Worm (Caenorhabditis elegans) whole organism, midembryonic: ENCODE data around the gene Y57E12AL.1.

Experiments
- T22C8.4 ChIP-seq: fragments of 200-800 bp; sonication (Bioruptor generic); IDR thresholded peaks from 2 replicates; pipeline ENCODE4 v1.3.6; 2022; ENCODE audit warnings: missing genetic modification characterization, missing compliant biosample characterization
- cog-1 ChIP-seq: sonication (generic microtip); optimal IDR thresholded peaks from 2 replicates; lab custom pipeline; 2016; ENCODE audit warnings: missing genetic modification characterization, missing compliant biosample characterization
- flt-1 ChIP-seq: fragments of 200-800 bp; sonication (Bioruptor generic); IDR thresholded peaks from 2 replicates; pipeline ENCODE4 v1.3.6; 2022; ENCODE audit warnings: missing genetic modification characterization, missing compliant biosample characterization
- klf-2 ChIP-seq: fragments of 200-800 bp; sonication (Bioruptor generic); conservative IDR thresholded peaks from 2 replicates; pipeline ENCODE4 v1.3.6; 2022; ENCODE audit warnings: missing genetic modification reagents, missing genetic modification characterization, missing compliant biosample characterization
- med-1 ChIP-seq: sonication (generic microtip); optimal IDR thresholded peaks from 2 replicates; lab custom pipeline; 2017; ENCODE audit warnings: missing genetic modification characterization, mild to moderate bottlenecking, missing compliant biosample characterization, antibody characterized with exemption, missing genetic modification reagents; ENCODE audit not compliant: insufficient read depth
- ref-1 ChIP-seq: fragments of 200-800 bp; sonication (Bioruptor generic); conservative IDR thresholded peaks from 2 replicates; pipeline ENCODE4 v1.3.6; 2022; ENCODE audit warnings: missing genetic modification reagents, missing genetic modification characterization, missing compliant biosample characterization
- tab-1 ChIP-seq: fragments of 200-800 bp; sonication (Bioruptor generic); IDR thresholded peaks from 2 replicates; pipeline ENCODE4 v1.3.6; 2022; ENCODE audit warnings: missing genetic modification characterization, missing compliant biosample characterization
- ztf-23 ChIP-seq: fragments of 200-800 bp; sonication (Bioruptor generic); IDR thresholded peaks from 2 replicates; pipeline ENCODE4 v1.3.6; 2022; ENCODE audit warnings: missing genetic modification reagents, missing genetic modification characterization, missing compliant biosample characterization
- ztf-29 ChIP-seq: fragments of 200-800 bp; sonication (Bioruptor generic); IDR thresholded peaks from 2 replicates; pipeline ENCODE4 v1.3.6; 2022; ENCODE audit warnings: missing genetic modification reagents, missing genetic modification characterization, missing compliant biosample characterization

The Y57E12AL.1 gene

ce11 chrV:7091287-7091686, 31.0 kb downstream of the Y57E12AL.1 start, which contains the start of gene nhr-286:
TSS of gene nhr-286 (minus strand) at chrV:7091610.
- TF ChIP-seq klf-2: no peak

- TF ChIP-seq ref-1 (GFP tag; lab: Robert Waterston, UW) (no peak), T22C8.4 (GFP tag; lab: Robert Waterston, UW) (peak; percentile 38; the same call in 1 of the 2 replicates), klf-2 (no peak), ztf-29 (GFP tag; lab: Robert Waterston, UW) (no peak), ztf-23 (GFP tag; lab: Robert Waterston, UW) (no peak), tab-1 (GFP tag; lab: Robert Waterston, UW) (no peak), med-1 (GFP tag; lab: Kevin White, UChicago) (no peak), cog-1 (tag; lab: Kevin White, UChicago) (no peak)
Measured at ce11 chrV:7093720-7094401, 33.5 kb downstream of the Y57E12AL.1 start, which contains the start of gene nhr-135. TSS of gene nhr-135 (minus strand) at chrV:7093770.

- TF ChIP-seq tab-1 (GFP tag; lab: Robert Waterston, UW) (no peak), cog-1 (tag; lab: Kevin White, UChicago) (no peak), klf-2 (no peak), flt-1 (GFP tag; lab: Robert Waterston, UW) (no peak), T22C8.4 (GFP tag; lab: Robert Waterston, UW) (no peak), ref-1 (GFP tag; lab: Robert Waterston, UW) (no peak), med-1 (GFP tag; lab: Kevin White, UChicago) (no peak), ztf-29 (GFP tag; lab: Robert Waterston, UW) (no peak), ztf-23 (GFP tag; lab: Robert Waterston, UW) (no peak)
Measured at ce11 chrV:7095254-7095990, 35.1 kb downstream of the Y57E12AL.1 start.

ce11 chrV:7096129-7096730, 35.9 kb downstream of the Y57E12AL.1 start:
- TF ChIP-seq T22C8.4 (GFP tag; lab: Robert Waterston, UW): no peak
- TF ChIP-seq klf-2: no peak
- no peak for TF ChIP-seq flt-1 (GFP tag; lab: Robert Waterston, UW)
- TF ChIP-seq tab-1 (GFP tag; lab: Robert Waterston, UW): no peak
- TF ChIP-seq ztf-29 (GFP tag; lab: Robert Waterston, UW): no peak
- no peak for TF ChIP-seq ref-1 (GFP tag; lab: Robert Waterston, UW)
- no peak for TF ChIP-seq med-1 (GFP tag; lab: Kevin White, UChicago)
- no peak for TF ChIP-seq ztf-23 (GFP tag; lab: Robert Waterston, UW)
- TF ChIP-seq cog-1 (tag; lab: Kevin White, UChicago): no peak

ce11 chrV:7096811-7097210, 36.5 kb downstream of the Y57E12AL.1 start:
- no peak for TF ChIP-seq T22C8.4 (GFP tag; lab: Robert Waterston, UW)
- TF ChIP-seq ztf-29 (GFP tag; lab: Robert Waterston, UW): no peak
- TF ChIP-seq ztf-23 (GFP tag; lab: Robert Waterston, UW): no peak
- TF ChIP-seq tab-1 (GFP tag; lab: Robert Waterston, UW): no peak
- TF ChIP-seq ref-1 (GFP tag; lab: Robert Waterston, UW): no peak
- no peak for TF ChIP-seq cog-1 (tag; lab: Kevin White, UChicago)
- TF ChIP-seq med-1 (GFP tag; lab: Kevin White, UChicago): no peak
- no peak for TF ChIP-seq flt-1 (GFP tag; lab: Robert Waterston, UW)
- no peak for TF ChIP-seq klf-2

- TF ChIP-seq klf-2: no peak
- no peak for TF ChIP-seq flt-1 (GFP tag; lab: Robert Waterston, UW)
- no peak for TF ChIP-seq ztf-23 (GFP tag; lab: Robert Waterston, UW)
Measured at ce11 chrV:7103247-7103646, 42.9 kb downstream of the Y57E12AL.1 start, which contains the start of gene odr-2. TSS of gene odr-2 (plus strand) at chrV:7103547.

- TF ChIP-seq cog-1 (tag; lab: Kevin White, UChicago): no peak
- TF ChIP-seq tab-1 (GFP tag; lab: Robert Waterston, UW): 0 out of 2 replicates have a peak, but pooled peaks have one; percentile 13
Measured at ce11 chrV:7106499-7107152, 46.3 kb downstream of the Y57E12AL.1 start.

ce11 chrV:7110370-7110769, 50.0 kb downstream of the Y57E12AL.1 start:
- no peak for TF ChIP-seq flt-1 (GFP tag; lab: Robert Waterston, UW)
- no peak for TF ChIP-seq T22C8.4 (GFP tag; lab: Robert Waterston, UW)

ce11 chrV:7111276-7111675, 50.9 kb downstream of the Y57E12AL.1 start:
- no peak for TF ChIP-seq ztf-23 (GFP tag; lab: Robert Waterston, UW)
- no peak for TF ChIP-seq cog-1 (tag; lab: Kevin White, UChicago)
- TF ChIP-seq klf-2: no peak
- no peak for TF ChIP-seq flt-1 (GFP tag; lab: Robert Waterston, UW)
- no peak for TF ChIP-seq med-1 (GFP tag; lab: Kevin White, UChicago)
- TF ChIP-seq ztf-29 (GFP tag; lab: Robert Waterston, UW): no peak
- TF ChIP-seq T22C8.4 (GFP tag; lab: Robert Waterston, UW): no peak
- no peak for TF ChIP-seq ref-1 (GFP tag; lab: Robert Waterston, UW)
- no peak for TF ChIP-seq tab-1 (GFP tag; lab: Robert Waterston, UW)
